Fruit fly (Drosophila melanogaster) whole organism: ENCODE results near the gene CG4860.

Experiments
- EcR ChIP-seq, 2 experiments: fragments of >200 bp; optimal IDR thresholded peaks; 2 replicates each; lab custom pipeline; 2017; ENCODE audit warnings: missing biosample characterization in 2 of 2, missing genetic modification characterization in 2 of 2, missing genetic modification reagents in 2 of 2
- pan ChIP-seq: fragments of >200 bp; optimal IDR thresholded peaks from 2 replicates; lab custom pipeline; 2017

- TF ChIP-seq pan (lab: Kevin White, UChicago): no peak
- no peak for TF ChIP-seq EcR (GFP tag; optimal IDR thresholded peaks at IDR 0.05; lab: Kevin White, UChicago)
Observed at dm6 chr3R:12214201-12214600, 7.1 kb downstream of the CG4860 start, which contains the start of gene CG14742.
